Fruit fly (Drosophila melanogaster): ENCODE measurements around the gene CkIalpha.

Gene CkIalpha

dm6 chrX:12653574-12653973 is at the start of gene CkIalpha (continued):
- TF ChIP-seq seq (GFP tag; IDR thresholded peaks at IDR 0.05): no peak
- TF ChIP-seq Dbx (GFP tag; IDR thresholded peaks at IDR 0.05): peak; percentile 82; the same call in 2 of the 3 replicates
- TF ChIP-seq ewg (GFP tag; optimal IDR thresholded peaks at IDR 0.05): peak; percentile 22
- TF ChIP-seq NFAT (GFP tag; IDR thresholded peaks at IDR 0.05): peak; percentile 81; the same call in 1 of the 2 replicates
- TF ChIP-seq phol (tag; optimal IDR thresholded peaks at IDR 0.05): peak; percentile 74
- TF ChIP-seq CG9797 (GFP tag; optimal IDR thresholded peaks at IDR 0.05): peak; percentile 60
- TF ChIP-seq da (GFP tag; optimal IDR thresholded peaks at IDR 0.05): no peak
- TF ChIP-seq br (optimal IDR thresholded peaks at IDR 0.05): no peak
- no peak for TF ChIP-seq CG6654 (GFP tag; optimal IDR thresholded peaks at IDR 0.05)
- no peak for TF ChIP-seq CG15073 (GFP tag; optimal IDR thresholded peaks at IDR 0.05)
- peak in 1 of 2 experiments; percentile 12 for TF ChIP-seq insv (GFP tag; optimal IDR thresholded peaks at IDR 0.05)
- no peak for TF ChIP-seq sens-2 (GFP tag; IDR thresholded peaks at IDR 0.05)
- peak; percentile 82 for TF ChIP-seq HmgD (GFP tag; optimal IDR thresholded peaks at IDR 0.05)
- no peak for TF ChIP-seq CG14667 (GFP tag; IDR thresholded peaks at IDR 0.05)
- peak; percentile 54 for TF ChIP-seq CG8944 (GFP tag; optimal IDR thresholded peaks at IDR 0.05)
- peak; percentile 83 for TF ChIP-seq sob (GFP tag; IDR thresholded peaks at IDR 0.05)
- no peak for TF ChIP-seq gcm (GFP tag; optimal IDR thresholded peaks at IDR 0.05)
- TF ChIP-seq CG14050 (GFP tag; IDR thresholded peaks at IDR 0.05): no peak
- TF ChIP-seq onecut (GFP tag; IDR thresholded peaks at IDR 0.05): peak; percentile 34; the same call in 1 of the 2 replicates
- TF ChIP-seq klu (GFP tag; IDR thresholded peaks at IDR 0.05): no peak
- TF ChIP-seq ken (GFP tag; IDR thresholded peaks at IDR 0.05): no peak
- TF ChIP-seq kay (GFP tag; optimal IDR thresholded peaks at IDR 0.05): peak; percentile 1
- TF ChIP-seq Bdp1 (GFP tag; optimal IDR thresholded peaks at IDR 0.05): peak; percentile 23
- no peak for TF ChIP-seq cad (GFP tag; optimal IDR thresholded peaks at IDR 0.05)
- TF ChIP-seq amos (GFP tag; IDR thresholded peaks at IDR 0.05; ENCODE audit: partially characterized antibody): peak; percentile 99
- TF ChIP-seq Hr3 (GFP tag; optimal IDR thresholded peaks at IDR 0.05): peak; percentile 44
- TF ChIP-seq emc (GFP tag; optimal IDR thresholded peaks at IDR 0.05): peak; percentile 7
- TF ChIP-seq unpg (GFP tag; optimal IDR thresholded peaks at IDR 0.05): peak; percentile 34
- TF ChIP-seq CG18262 (tag; optimal IDR thresholded peaks at IDR 0.05): no peak
- peak; percentile 58 for TF ChIP-seq lab (GFP tag; optimal IDR thresholded peaks at IDR 0.05)
- TF ChIP-seq TFAM (GFP tag; optimal IDR thresholded peaks at IDR 0.05): no peak
- no peak for TF ChIP-seq Lim3 (GFP tag; IDR thresholded peaks at IDR 0.05)
- TF ChIP-seq tll (GFP tag; optimal IDR thresholded peaks at IDR 0.05): peak in 1 of 2 experiments; percentile 96
- TF ChIP-seq Oli (tag; optimal IDR thresholded peaks at IDR 0.05): no peak
- TF ChIP-seq CG16815 (GFP tag; optimal IDR thresholded peaks at IDR 0.05): no peak
- no peak for TF ChIP-seq CG17361 (GFP tag; IDR thresholded peaks at IDR 0.05)
- no peak for TF ChIP-seq CG9437 (GFP tag; optimal IDR thresholded peaks at IDR 0.05)
- no peak for TF ChIP-seq CG11093 (GFP tag; IDR thresholded peaks at IDR 0.05)
- no peak for TF ChIP-seq Abd-B (GFP tag; optimal IDR thresholded peaks at IDR 0.05)
- TF ChIP-seq CG5245 (GFP tag; optimal IDR thresholded peaks at IDR 0.05): peak; percentile 25
- peak; percentile 65; the same call in 1 of the 2 replicates for TF ChIP-seq CG32532 (GFP tag; IDR thresholded peaks at IDR 0.05)
- no peak for TF ChIP-seq CG11504 (tag; optimal IDR thresholded peaks at IDR 0.05)
- no peak for TF ChIP-seq CG31365 (tag; optimal IDR thresholded peaks at IDR 0.05)
- peak; percentile 65; the same call in 1 of the 2 replicates for TF ChIP-seq MBD-R2 (GFP tag; IDR thresholded peaks at IDR 0.05)
- TF ChIP-seq sens (GFP tag): peak; percentile 89
- peak; percentile 97 for TF ChIP-seq E2f2 (GFP tag; IDR thresholded peaks at IDR 0.05)
- peak; percentile 54 for TF ChIP-seq CTCF (GFP tag; optimal IDR thresholded peaks at IDR 0.05)
- TF ChIP-seq hb (GFP tag; IDR thresholded peaks at IDR 0.05; ENCODE audit: partially characterized antibody): peak; percentile 97
- no peak for TF ChIP-seq CG15479 (GFP tag; optimal IDR thresholded peaks at IDR 0.05)
- TF ChIP-seq zen2 (GFP tag; IDR thresholded peaks at IDR 0.05; ENCODE audit: partially characterized antibody): peak; percentile 99
- no peak for TF ChIP-seq BtbVII (GFP tag; optimal IDR thresholded peaks at IDR 0.05)
- TF ChIP-seq ac (GFP tag; optimal IDR thresholded peaks at IDR 0.05): no peak

Data from whole organism, embryonic.